Worm (Caenorhabditis elegans): ENCODE results near the gene nhr-199.

ce11 chrV:15658262-15659060, 41.2 kb downstream of the nhr-199 start:
- TF ChIP-seq flt-1 (GFP tag; IDR thresholded peaks at IDR 0.05), result no peak
- TF ChIP-seq ama-1 (optimal IDR thresholded peaks at IDR 0.05), result no peak
- no peak for TF ChIP-seq pes-1 (GFP tag; IDR thresholded peaks at IDR 0.05)
- TF ChIP-seq ets-7 (tag; optimal IDR thresholded peaks at IDR 0.05), result no peak
- TF ChIP-seq sea-1 (GFP tag; conservative IDR thresholded peaks at IDR 0.05), result no peak
- TF ChIP-seq tbx-11 (GFP tag; IDR thresholded peaks at IDR 0.05), result no peak
- no peak for TF ChIP-seq hnd-1 (tag; optimal IDR thresholded peaks at IDR 0.05)

All from whole organism, early embryonic.